Worm (Caenorhabditis elegans) whole organism, young adult: Measurements from ENCODE around the gene pptr-1.

Source experiments
- C06A6.2 ChIP-seq: fragments of 200-800 bp; sonication (Bioruptor generic); conservative IDR thresholded peaks from 2 replicates; pipeline ENCODE4 v1.3.6; 2022; ENCODE audit warnings: missing genetic modification characterization, missing compliant biosample characterization
- F33H1.4 ChIP-seq: fragments of 200-800 bp; sonication (Bioruptor generic); IDR thresholded peaks from 2 replicates; pipeline ENCODE4 v1.3.6; 2022; ENCODE audit warnings: missing genetic modification reagents, missing genetic modification characterization, missing compliant biosample characterization
- F37B4.10 ChIP-seq: fragments of 200-800 bp; sonication (Bioruptor generic); IDR thresholded peaks from 2 replicates; pipeline ENCODE4 v1.3.6; 2022; ENCODE audit warnings: missing genetic modification characterization, missing compliant biosample characterization
- F55B11.4 ChIP-seq: sonication (generic microtip); optimal IDR thresholded peaks from 2 replicates; lab custom pipeline; 2016; ENCODE audit warnings: missing compliant biosample characterization, missing genetic modification characterization, borderline replicate concordance; ENCODE audit not compliant: insufficient read depth
- F57A8.1 ChIP-seq: fragments of 200-800 bp; sonication (Bioruptor generic); optimal IDR thresholded peaks from 2 replicates; lab custom pipeline; 2018; ENCODE audit warnings: mild to moderate bottlenecking, missing genetic modification characterization, moderate library complexity, missing compliant biosample characterization
- T07F8.4 ChIP-seq: sonication (generic microtip); optimal IDR thresholded peaks from 2 replicates; lab custom pipeline; 2016; ENCODE audit warnings: mild to moderate bottlenecking, missing genetic modification characterization, moderate library complexity, missing compliant biosample characterization
- Y53G8AR.9 ChIP-seq: fragments of 200-800 bp; sonication (Bioruptor generic); conservative IDR thresholded peaks from 2 replicates; pipeline ENCODE4 v1.3.6; 2022; ENCODE audit warnings: missing genetic modification reagents, missing genetic modification characterization, missing compliant biosample characterization
- Y56A3A.18 ChIP-seq: fragments of 200-800 bp; sonication (Bioruptor generic); IDR thresholded peaks from 2 replicates; pipeline ENCODE4 v1.3.6; 2022; ENCODE audit warnings: missing genetic modification reagents, missing genetic modification characterization, missing compliant biosample characterization
- ama-1 ChIP-seq, 3 experiments: fragments of 150-350 bp in 1 of 3; sonication (generic microtip) in 2 of 3; optimal IDR thresholded peaks; 2 replicates each; lab custom pipeline; 2014 to 2018; ENCODE audit warnings: missing biosample characterization in 2 of 3, missing genetic modification characterization in 2 of 3, missing genetic modification reagents in 2 of 3
- athp-1 ChIP-seq: sonication (generic microtip); optimal IDR thresholded peaks from 2 replicates; lab custom pipeline; 2017; ENCODE audit warnings: mild to moderate bottlenecking, missing genetic modification characterization, missing compliant biosample characterization
- attf-3 ChIP-seq: fragments of 200-800 bp; sonication (Bioruptor generic); conservative IDR thresholded peaks from 2 replicates; pipeline ENCODE4 v1.3.6; 2022; ENCODE audit warnings: missing genetic modification reagents, missing genetic modification characterization, missing compliant biosample characterization
- attf-6 ChIP-seq: fragments of 200-800 bp; sonication (Bioruptor generic); IDR thresholded peaks from 2 replicates; pipeline ENCODE4 v1.3.6; 2022; ENCODE audit warnings: missing genetic modification reagents, missing genetic modification characterization, missing compliant biosample characterization
- cebp-2 ChIP-seq: fragments of 200-800 bp; sonication (Bioruptor generic); IDR thresholded peaks from 2 replicates; pipeline ENCODE4 v1.3.6; 2022; ENCODE audit warnings: missing genetic modification characterization, missing compliant biosample characterization
- ceh-27 ChIP-seq: fragments of 200-800 bp; sonication (Bioruptor generic); optimal IDR thresholded peaks from 2 replicates; lab custom pipeline; 2018; ENCODE audit warnings: mild to moderate bottlenecking, missing genetic modification characterization, moderate library complexity, missing compliant biosample characterization
- dox-1 ChIP-seq: fragments of 200-800 bp; sonication (Bioruptor generic); IDR thresholded peaks from 2 replicates; pipeline ENCODE4 v1.3.6; 2022; ENCODE audit warnings: missing genetic modification reagents, missing genetic modification characterization, missing compliant biosample characterization
- egl-18 ChIP-seq: fragments of 200-800 bp; sonication (Bioruptor generic); IDR thresholded peaks from 2 replicates; pipeline ENCODE4 v1.3.6; 2022; ENCODE audit warnings: missing genetic modification reagents, missing genetic modification characterization, missing compliant biosample characterization
- him-1 ChIP-seq: sonication (generic microtip); optimal IDR thresholded peaks from 2 replicates; lab custom pipeline; 2016; ENCODE audit warnings: missing genotype, missing genetic modification reagents, missing genetic modification characterization, missing compliant biosample characterization
- hmg-1.2 ChIP-seq: fragments of 200-800 bp; sonication (Bioruptor generic); IDR thresholded peaks from 2 replicates; pipeline ENCODE4 v1.3.6; 2022; ENCODE audit warnings: missing genetic modification reagents, missing genetic modification characterization, missing compliant biosample characterization
- hsf-1 ChIP-seq: fragments of 200-800 bp; sonication (Bioruptor generic); IDR thresholded peaks from 2 replicates; pipeline ENCODE4 v1.3.6; 2022; ENCODE audit warnings: missing genetic modification reagents, missing genetic modification characterization, missing compliant biosample characterization
- let-526 ChIP-seq: fragments of 200-800 bp; sonication (Bioruptor generic); IDR thresholded peaks from 2 replicates; pipeline ENCODE4 v1.3.6; 2022; ENCODE audit warnings: missing genetic modification reagents, missing genetic modification characterization, missing compliant biosample characterization
- let-607 ChIP-seq, 2 experiments: fragments of 200-800 bp in 1 of 2; sonication (Bioruptor generic) in 1 of 2; sonication (generic microtip) in 1 of 2; optimal IDR thresholded peaks; 2 replicates each; lab custom pipeline; 2016 to 2018; ENCODE audit warnings: mild to moderate bottlenecking in 2 of 2, missing compliant biosample characterization in 2 of 2, missing genetic modification characterization in 2 of 2, moderate library complexity in 2 of 2, missing genotype in 1 of 2
- lin-35 ChIP-seq, 3 experiments: fragments of 150-350 bp in 2 of 3; sonication (generic microtip) in 1 of 3; optimal IDR thresholded peaks; 2 replicates each; lab custom pipeline; 2014 to 2018; ENCODE audit warnings: missing biosample characterization in 3 of 3, missing genetic modification characterization in 3 of 3, missing genetic modification reagents in 3 of 3
- lin-40 ChIP-seq: sonication (generic microtip); optimal IDR thresholded peaks from 2 replicates; lab custom pipeline; 2016; ENCODE audit warnings: missing genetic modification characterization, mild to moderate bottlenecking, missing compliant biosample characterization, missing genotype, missing genetic modification reagents
- lin-54 ChIP-seq: fragments of 200-800 bp; sonication (Bioruptor generic); optimal IDR thresholded peaks from 2 replicates; lab custom pipeline; 2018; ENCODE audit warnings: mild to moderate bottlenecking, missing genetic modification characterization, missing compliant biosample characterization
- lsl-1 ChIP-seq: fragments of 200-800 bp; sonication (Bioruptor generic); optimal IDR thresholded peaks from 2 replicates; lab custom pipeline; 2018; ENCODE audit warnings: mild to moderate bottlenecking, missing genetic modification characterization, moderate library complexity, missing compliant biosample characterization
- mcd-1 ChIP-seq: fragments of 200-800 bp; sonication (Bioruptor generic); IDR thresholded peaks from 2 replicates; pipeline ENCODE4 v1.3.6; 2022; ENCODE audit warnings: missing genetic modification reagents, missing genetic modification characterization, missing compliant biosample characterization
- mes-4 ChIP-seq: sonication (generic microtip); optimal IDR thresholded peaks from 2 replicates; lab custom pipeline; 2016; ENCODE audit warnings: missing genotype, missing genetic modification characterization, missing compliant biosample characterization
- nfyb-1 ChIP-seq: fragments of 200-800 bp; sonication (Bioruptor generic); IDR thresholded peaks from 2 replicates; pipeline ENCODE4 v1.3.6; 2022; ENCODE audit warnings: missing genetic modification reagents, missing genetic modification characterization, missing compliant biosample characterization
- nhr-179 ChIP-seq: sonication (generic microtip); optimal IDR thresholded peaks from 2 replicates; lab custom pipeline; 2016; ENCODE audit warnings: mild to moderate bottlenecking, missing genetic modification characterization, missing compliant biosample characterization
- nhr-80 ChIP-seq: sonication (generic microtip); optimal IDR thresholded peaks from 2 replicates; lab custom pipeline; 2016; ENCODE audit warnings: missing genetic modification characterization, missing compliant biosample characterization
- nhr-90 ChIP-seq: sonication (generic microtip); optimal IDR thresholded peaks from 2 replicates; lab custom pipeline; 2016; ENCODE audit warnings: missing genotype, mild to moderate bottlenecking, missing genetic modification characterization, missing compliant biosample characterization
- rec-8 ChIP-seq, 2 experiments: sonication (generic microtip); optimal IDR thresholded peaks; 2 replicates each; lab custom pipeline; 2016; ENCODE audit warnings: mild to moderate bottlenecking in 2 of 2, missing genetic modification characterization in 2 of 2, missing genetic modification reagents in 2 of 2, missing genotype in 2 of 2, missing biosample characterization in 1 of 2, missing compliant biosample characterization in 1 of 2, moderate library complexity in 1 of 2
- repo-1 ChIP-seq: sonication (generic microtip); optimal IDR thresholded peaks from 2 replicates; lab custom pipeline; 2017; ENCODE audit warnings: mild to moderate bottlenecking, missing genetic modification characterization, missing compliant biosample characterization
- sdz-38 ChIP-seq: sonication (generic microtip); optimal IDR thresholded peaks from 2 replicates; lab custom pipeline; 2016; ENCODE audit warnings: missing genotype, missing genetic modification characterization, missing compliant biosample characterization
- snpc-1.3 ChIP-seq: sonication (generic microtip); optimal IDR thresholded peaks from 2 replicates; lab custom pipeline; 2017; ENCODE audit warnings: missing genetic modification characterization, mild to moderate bottlenecking, missing compliant biosample characterization, antibody characterized with exemption, moderate library complexity, missing genotype, missing genetic modification reagents; ENCODE audit not compliant: insufficient read depth
- snpc-4 ChIP-seq, 5 experiments: fragments of 150-350 bp in 1 of 5; sonication (generic microtip) in 4 of 5; optimal IDR thresholded peaks; 2 replicates each; lab custom pipeline; 2014 to 2018; ENCODE audit warnings: missing genetic modification characterization in 5 of 5, missing biosample characterization in 3 of 5, antibody characterized with exemption in 2 of 5, mild to moderate bottlenecking in 2 of 5, missing compliant biosample characterization in 2 of 5, missing genotype in 2 of 5, moderate library complexity in 2 of 5, missing genetic modification reagents in 1 of 5
- tlf-1 ChIP-seq: fragments of 200-800 bp; sonication (Bioruptor generic); optimal IDR thresholded peaks from 2 replicates; lab custom pipeline; 2018; ENCODE audit warnings: mild to moderate bottlenecking, missing genetic modification characterization, missing compliant biosample characterization
- unc-62 ChIP-seq: fragments of 150-350 bp; optimal IDR thresholded peaks from 2 replicates; lab custom pipeline; 2014; ENCODE audit warnings: missing biosample characterization, missing genetic modification reagents, missing genetic modification characterization

Gene pptr-1

DNA sequence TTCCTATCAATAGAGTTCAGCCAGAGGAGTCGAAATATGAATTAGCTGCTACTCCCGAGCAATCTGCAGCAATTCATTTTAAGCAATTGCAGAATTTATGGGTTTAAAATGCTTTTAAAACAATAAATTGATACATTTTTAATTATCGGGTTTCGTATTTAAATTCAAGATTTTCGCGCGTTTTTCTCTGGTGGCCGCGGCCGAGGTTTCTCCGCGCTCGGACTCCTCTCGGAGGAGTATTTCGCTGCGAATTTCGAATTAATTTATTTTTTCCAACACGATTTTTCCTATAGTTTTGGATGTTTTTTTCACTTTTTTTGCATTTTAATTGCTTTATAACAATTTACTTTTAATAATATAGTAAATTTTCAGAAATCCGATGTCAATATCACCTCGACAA is 44.2 kb downstream of the pptr-1 start, which contains the start of gene F13A7.14 (continued):
- no peak for TF ChIP-seq nfyb-1
- no peak for TF ChIP-seq tlf-1 (GFP tag; lab: Kevin White, UChicago)
- TF ChIP-seq attf-6, result peak; percentile 76
- TF ChIP-seq nhr-179, result no peak
- TF ChIP-seq F37B4.10 (GFP tag; lab: Robert Waterston, UW), result no peak
- TF ChIP-seq nhr-90 (tag; lab: Kevin White, UChicago), result no peak
- no peak for TF ChIP-seq F55B11.4 (tag; lab: Kevin White, UChicago)
- no peak for TF ChIP-seq him-1 (tag; lab: Kevin White, UChicago)
- no peak for TF ChIP-seq mes-4 (tag; lab: Kevin White, UChicago)
- TF ChIP-seq lin-35 (GFP tag; optimal IDR thresholded peaks at IDR 0.05; lab: Kevin White, UChicago), result peak; percentile 16 to 90 (median 30)
- no peak for TF ChIP-seq unc-62 (GFP tag; lab: Kevin White, UChicago)
- TF ChIP-seq athp-1 (tag; lab: Kevin White, UChicago), result peak; percentile 42
- no peak for TF ChIP-seq egl-18 (GFP tag; lab: Robert Waterston, UW)
- no peak for TF ChIP-seq sdz-38
- TF ChIP-seq cebp-2, result no peak
- TF ChIP-seq T07F8.4 (tag; lab: Kevin White, UChicago), result no peak
- peak in 1 of 2 experiments; percentile 40 for TF ChIP-seq rec-8 (tag; optimal IDR thresholded peaks at IDR 0.05; lab: Kevin White, UChicago)
- TF ChIP-seq attf-3 (GFP tag; lab: Robert Waterston, UW), result peak; percentile 62
- no peak for TF ChIP-seq ama-1 (optimal IDR thresholded peaks at IDR 0.05; lab: Kevin White, UChicago)
- no peak for TF ChIP-seq ama-1 (GFP tag; optimal IDR thresholded peaks at IDR 0.05; lab: Kevin White, UChicago)
- TF ChIP-seq let-526 (GFP tag; lab: Robert Waterston, UW), result 0 out of 2 replicates have a peak, but pooled peaks have one; percentile 51
- TF ChIP-seq C06A6.2 (GFP tag; lab: Robert Waterston, UW), result no peak; the same call in 1 of the 2 replicates
- TF ChIP-seq let-607 (tag; optimal IDR thresholded peaks at IDR 0.05; lab: Kevin White, UChicago), result peak in 1 of 2 experiments; percentile 46
- no peak for TF ChIP-seq F57A8.1 (GFP tag; lab: Kevin White, UChicago)
- peak; percentile 39 for TF ChIP-seq snpc-1.3
- no peak for TF ChIP-seq repo-1
- TF ChIP-seq nhr-80 (tag; lab: Kevin White, UChicago), result no peak
- no peak for TF ChIP-seq lin-40 (tag; lab: Kevin White, UChicago)
- TF ChIP-seq lin-54, result peak; percentile 89
- no peak; the same call in 1 of the 2 replicates for TF ChIP-seq Y53G8AR.9 (GFP tag; lab: Robert Waterston, UW)
- TF ChIP-seq Y56A3A.18 (GFP tag; lab: Robert Waterston, UW), result no peak
- no peak for TF ChIP-seq hsf-1 (GFP tag; lab: Robert Waterston, UW)
- TF ChIP-seq F33H1.4 (GFP tag; lab: Robert Waterston, UW), result peak; percentile 51
- peak; percentile 80 for TF ChIP-seq ceh-27 (GFP tag; lab: Kevin White, UChicago)

DNA sequence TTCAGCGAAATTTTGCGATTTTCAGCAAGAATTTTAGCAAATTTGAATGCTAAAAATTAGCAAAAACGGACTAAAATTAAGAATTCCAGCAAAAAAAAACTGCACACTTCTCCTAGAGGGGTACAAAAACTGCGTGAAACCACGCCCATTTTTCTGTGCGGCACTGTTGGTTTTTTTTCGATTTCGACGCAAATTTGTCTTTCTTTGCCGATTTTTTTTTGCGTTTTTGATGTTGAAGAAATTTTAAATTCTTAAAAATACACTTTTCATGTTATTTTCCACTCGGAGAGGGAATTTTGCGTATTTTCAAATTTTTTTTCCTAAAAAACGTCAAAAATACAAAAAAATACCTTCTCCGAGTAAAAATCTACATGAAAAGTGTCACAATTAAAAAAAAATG is 46.7 kb downstream of the pptr-1 start, which contains the start of gene syp-1:
syp-1 (plus strand) TSS at position 301 of the 400 bp plus-strand sequence.
- TF ChIP-seq let-607 (tag; optimal IDR thresholded peaks at IDR 0.05; lab: Kevin White, UChicago), result no peak
- no peak for TF ChIP-seq dox-1 (GFP tag; lab: Robert Waterston, UW)

DNA sequence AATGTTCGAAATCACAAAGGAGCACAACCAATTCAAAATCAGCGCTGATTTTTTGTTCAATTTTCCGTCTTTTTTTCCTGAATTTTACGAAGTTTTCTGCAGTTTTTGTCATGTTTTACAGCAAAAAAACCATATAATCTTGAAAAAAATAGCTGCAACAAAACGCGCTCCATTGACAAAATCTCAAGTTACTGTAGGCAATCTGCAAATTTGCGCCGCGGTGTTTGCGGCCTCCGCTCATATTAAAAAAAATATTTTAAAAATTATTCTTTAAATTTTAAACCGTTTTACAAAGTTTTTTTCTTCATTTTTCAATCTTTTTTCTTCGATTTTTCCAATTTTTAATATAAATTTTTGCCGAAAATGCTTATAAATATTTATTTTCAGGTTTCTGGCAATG is 48.0 kb downstream of the pptr-1 start:
- TF ChIP-seq hmg-1.2 (GFP tag; lab: Robert Waterston, UW) (no peak), lsl-1 (GFP tag; lab: Kevin White, UChicago) (peak; percentile 81), snpc-4 (GFP tag; optimal IDR thresholded peaks at IDR 0.05; lab: Kevin White, UChicago) (peak; percentile 3), snpc-4 (tag; optimal IDR thresholded peaks at IDR 0.05; lab: Kevin White, UChicago) (peak in 1 of 4 experiments; percentile 14), him-1 (tag; lab: Kevin White, UChicago) (peak; percentile 16), rec-8 (tag; optimal IDR thresholded peaks at IDR 0.05; lab: Kevin White, UChicago) (no peak), lin-40 (tag; lab: Kevin White, UChicago) (no peak), mcd-1 (GFP tag; lab: Robert Waterston, UW) (peak; percentile 46; the same call in 1 of the 2 replicates)
